ENCODE assay signal across 5 fruit fly cellular contexts in the genomic region with DNA sequence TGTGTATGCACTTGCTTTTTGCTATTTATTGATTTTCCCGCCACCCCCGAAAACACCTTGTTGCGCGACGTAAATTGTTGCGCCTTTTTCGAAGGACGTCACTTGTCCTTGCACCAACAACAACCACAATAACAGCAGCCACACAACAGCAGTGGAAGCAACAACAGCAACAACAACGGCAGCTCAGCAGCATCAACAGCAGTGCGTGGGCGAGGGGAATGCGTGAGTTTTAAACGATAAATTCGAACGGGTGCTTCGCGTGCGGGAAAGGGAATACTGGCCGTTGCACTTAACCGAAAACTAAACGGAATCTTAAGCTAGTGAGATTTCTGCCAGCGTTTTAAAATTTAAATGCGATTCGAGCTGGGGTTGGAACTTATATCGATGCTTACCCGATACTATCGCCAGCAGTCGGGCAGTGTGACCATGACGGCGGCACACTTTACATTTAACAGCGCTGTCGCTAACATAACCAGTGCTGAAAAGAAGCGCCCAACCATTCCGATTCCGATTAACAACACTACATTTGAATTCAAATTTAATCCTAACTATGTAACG.
TF ChIP-seq lines count a peak whose summit lies in the region.

TSS of gene cyst (minus strand) at position 404 of the 558 bp plus-strand sequence.

- TF ChIP-seq CTCF in whole organism, embryonic (GFP tag; optimal IDR thresholded peaks at IDR 0.05; lab: Kevin White, UChicago), result peak; percentile 18

TF ChIP-seq in whole organism, adult, 20 proteins besides CTCF, POLR2A, EP300 and RAD21 (continues in another document):
- TF ChIP-seq CG14711 (tag; optimal IDR thresholded peaks at IDR 0.05; lab: Kevin White, UChicago) (peak; percentile 13), cnc (optimal IDR thresholded peaks at IDR 0.05; lab: Kevin White, UChicago) (no peak), CG1620 (GFP tag; optimal IDR thresholded peaks at IDR 0.05; lab: Kevin White, UChicago) (peak; percentile 75), CG5204 (GFP tag; optimal IDR thresholded peaks at IDR 0.05; lab: Kevin White, UChicago) (peak; percentile 29), kay (GFP tag; lab: Kevin White, UChicago; ENCODE audit: borderline replicate concordance) (no peak), pad (GFP tag; optimal IDR thresholded peaks at IDR 0.05; lab: Kevin White, UChicago) (peak; percentile 70), Hr96 (GFP tag; optimal IDR thresholded peaks at IDR 0.05; lab: Kevin White, UChicago) (peak; percentile 61), toe (GFP tag; optimal IDR thresholded peaks at IDR 0.05; lab: Kevin White, UChicago) (peak; percentile 42), CG7045 (GFP tag; optimal IDR thresholded peaks at IDR 0.05; lab: Kevin White, UChicago) (peak; percentile 6), cic (GFP tag; optimal IDR thresholded peaks at IDR 0.05; lab: Kevin White, UChicago) (peak; percentile 37), CG7101 (tag; optimal IDR thresholded peaks at IDR 0.05; lab: Kevin White, UChicago) (peak; percentile 53), tj (GFP tag; optimal IDR thresholded peaks at IDR 0.05; lab: Kevin White, UChicago) (peak; percentile 52), CG33017 (tag; optimal IDR thresholded peaks at IDR 0.05; lab: Kevin White, UChicago) (peak; percentile 3), Crg-1 (GFP tag; optimal IDR thresholded peaks at IDR 0.05; lab: Kevin White, UChicago) (peak; percentile 74), Mnt (GFP tag; optimal IDR thresholded peaks at IDR 0.05; lab: Kevin White, UChicago) (peak; percentile 60), CG12768 (GFP tag; optimal IDR thresholded peaks at IDR 0.05; lab: Kevin White, UChicago) (no peak), bab1 (GFP tag; optimal IDR thresholded peaks at IDR 0.05; lab: Kevin White, UChicago) (peak; percentile 44)

TF ChIP-seq in whole organism, embryonic, 481 proteins besides CTCF, POLR2A, EP300 and RAD21 (continues in another document):
- peak; percentile 96 for TF ChIP-seq CG4360 (GFP tag; IDR thresholded peaks at IDR 0.05; lab: Robert Waterston, UW)
- no peak for TF ChIP-seq Xrp1 (GFP tag; IDR thresholded peaks at IDR 0.05; lab: Robert Waterston, UW)
- no peak for TF ChIP-seq CG7372 (GFP tag; IDR thresholded peaks at IDR 0.05; lab: Robert Waterston, UW)
- peak; percentile 70 for TF ChIP-seq mam (GFP tag; optimal IDR thresholded peaks at IDR 0.05; lab: Kevin White, UChicago)
- no peak for TF ChIP-seq grau (tag; optimal IDR thresholded peaks at IDR 0.05; lab: Kevin White, UChicago)
- TF ChIP-seq CG9932 (GFP tag; IDR thresholded peaks at IDR 0.05; lab: Robert Waterston, UW), result peak; percentile 72
- TF ChIP-seq H2.0 (GFP tag; IDR thresholded peaks at IDR 0.05; lab: Robert Waterston, UW), result no peak
- TF ChIP-seq sens (GFP tag; lab: Kevin White, UChicago), result peak; percentile 83
- TF ChIP-seq Deaf1 (tag; optimal IDR thresholded peaks at IDR 0.05; lab: Kevin White, UChicago), result no peak
- TF ChIP-seq klu (GFP tag; IDR thresholded peaks at IDR 0.05; lab: Robert Waterston, UW), result peak; percentile 46; the same call in 1 of the 2 replicates
- TF ChIP-seq scrt (GFP tag; optimal IDR thresholded peaks at IDR 0.05; lab: Kevin White, UChicago), result peak; percentile 93
- peak; percentile 97 for TF ChIP-seq CG42726 (GFP tag; IDR thresholded peaks at IDR 0.05; lab: Robert Waterston, UW; ENCODE audit: partially characterized antibody)
- peak; percentile 60; the same call in 1 of the 3 replicates for TF ChIP-seq sr (GFP tag; IDR thresholded peaks at IDR 0.05; lab: Robert Waterston, UW)
- TF ChIP-seq cg (GFP tag; optimal IDR thresholded peaks at IDR 0.05; lab: Kevin White, UChicago), result peak; percentile 91
- peak; percentile 95 for TF ChIP-seq pzg (GFP tag; optimal IDR thresholded peaks at IDR 0.05; lab: Kevin White, UChicago)
- no peak for TF ChIP-seq zfh1 (GFP tag; IDR thresholded peaks at IDR 0.05; lab: Robert Waterston, UW)
- no peak for TF ChIP-seq chif (GFP tag; optimal IDR thresholded peaks at IDR 0.05; lab: Kevin White, UChicago)

TF ChIP-seq in whole organism, prepupa, 60 proteins besides CTCF, POLR2A, EP300 and RAD21:
- peak; percentile 36 for TF ChIP-seq Sox14 (GFP tag; optimal IDR thresholded peaks at IDR 0.05; lab: Kevin White, UChicago)
- no peak for TF ChIP-seq CG8632 (GFP tag; optimal IDR thresholded peaks at IDR 0.05; lab: Kevin White, UChicago)
- TF ChIP-seq lz (GFP tag; optimal IDR thresholded peaks at IDR 0.05; lab: Kevin White, UChicago), result no peak
- peak; percentile 34 for TF ChIP-seq CG31627 (GFP tag; optimal IDR thresholded peaks at IDR 0.05; lab: Kevin White, UChicago)
- TF ChIP-seq cyc (GFP tag; optimal IDR thresholded peaks at IDR 0.05; lab: Kevin White, UChicago), result peak; percentile 47
- 0 out of 3 replicates have a peak, but pooled peaks have one; percentile 37 for TF ChIP-seq eg (GFP tag; IDR thresholded peaks at IDR 0.05; lab: Robert Waterston, UW)
- TF ChIP-seq esn (GFP tag; optimal IDR thresholded peaks at IDR 0.05; lab: Kevin White, UChicago), result peak; percentile 43
TF ChIP-seq in whole organism, prepupa: peak in this region for 5.

TF ChIP-seq in whole organism, pupa, 21 proteins besides CTCF, POLR2A, EP300 and RAD21:
- TF ChIP-seq EcR (GFP tag; optimal IDR thresholded peaks at IDR 0.05; lab: Kevin White, UChicago) (no peak), CG4496 (GFP tag; IDR thresholded peaks at IDR 0.05; lab: Robert Waterston, UW) (0 out of 3 replicates have a peak, but pooled peaks have one; percentile 14), CG17806 (tag; optimal IDR thresholded peaks at IDR 0.05; lab: Kevin White, UChicago) (no peak), CG10348 (GFP tag; IDR thresholded peaks at IDR 0.05; lab: Robert Waterston, UW) (no peak)

TF ChIP-seq in whole organism, wandering third instar larva, 38 proteins besides CTCF, POLR2A, EP300 and RAD21:
- peak; percentile 73 for TF ChIP-seq h (GFP tag; optimal IDR thresholded peaks at IDR 0.05; lab: Kevin White, UChicago)
- peak; percentile 57 for TF ChIP-seq rgr (GFP tag; optimal IDR thresholded peaks at IDR 0.05; lab: Kevin White, UChicago)
- no peak for TF ChIP-seq Dfd (GFP tag; optimal IDR thresholded peaks at IDR 0.05; lab: Kevin White, UChicago)
- TF ChIP-seq Hr83 (GFP tag; optimal IDR thresholded peaks at IDR 0.05; lab: Kevin White, UChicago; ENCODE audit: poor library complexity, severe bottlenecking), result peak; percentile 92
- no peak for TF ChIP-seq pan (optimal IDR thresholded peaks at IDR 0.05; lab: Kevin White, UChicago)
- peak; percentile 42 for TF ChIP-seq ey (GFP tag; optimal IDR thresholded peaks at IDR 0.05; lab: Kevin White, UChicago)
- peak; percentile 30 for TF ChIP-seq CG9705 (GFP tag; optimal IDR thresholded peaks at IDR 0.05; lab: Kevin White, UChicago)
- no peak for TF ChIP-seq CrebA (GFP tag; optimal IDR thresholded peaks at IDR 0.05; lab: Kevin White, UChicago; ENCODE audit: borderline replicate concordance)
- TF ChIP-seq br (GFP tag; optimal IDR thresholded peaks at IDR 0.05; lab: Kevin White, UChicago), result peak; percentile 42
- TF ChIP-seq fru (GFP tag; optimal IDR thresholded peaks at IDR 0.05; lab: Kevin White, UChicago), result peak; percentile 52
- peak; percentile 19 for TF ChIP-seq Myc (optimal IDR thresholded peaks at IDR 0.05; lab: Kevin White, UChicago)
- peak; percentile 16 for TF ChIP-seq sv (GFP tag; optimal IDR thresholded peaks at IDR 0.05; lab: Kevin White, UChicago)
- TF ChIP-seq foxo (GFP tag; optimal IDR thresholded peaks at IDR 0.05; lab: Kevin White, UChicago), result peak in 1 of 2 experiments; percentile 66
- peak; percentile 13 for TF ChIP-seq CG32264 (GFP tag; optimal IDR thresholded peaks at IDR 0.05; lab: Kevin White, UChicago)
- peak; percentile 43 for TF ChIP-seq OdsH (GFP tag; optimal IDR thresholded peaks at IDR 0.05; lab: Kevin White, UChicago)
